Worm (Caenorhabditis elegans) whole organism, young adult: Measurements from ENCODE around the gene F45E6.1.

ENCODE experiments used
- F33H1.4 ChIP-seq: fragments of 200-800 bp; sonication (Bioruptor generic); IDR thresholded peaks from 2 replicates; pipeline ENCODE4 v1.3.6; 2022; ENCODE audit warnings: missing genetic modification reagents, missing genetic modification characterization, missing compliant biosample characterization
- lin-35 ChIP-seq, 3 experiments: fragments of 150-350 bp in 2 of 3; sonication (generic microtip) in 1 of 3; optimal IDR thresholded peaks; 2 replicates each; lab custom pipeline; 2014 to 2018; ENCODE audit warnings: missing biosample characterization in 3 of 3, missing genetic modification characterization in 3 of 3, missing genetic modification reagents in 3 of 3
- madf-3 ChIP-seq: fragments of 200-800 bp; sonication (Bioruptor generic); IDR thresholded peaks from 2 replicates; pipeline ENCODE4 v1.3.6; 2022; ENCODE audit warnings: missing genetic modification reagents, missing genetic modification characterization, missing compliant biosample characterization
- nhr-80 ChIP-seq: sonication (generic microtip); optimal IDR thresholded peaks from 2 replicates; lab custom pipeline; 2016; ENCODE audit warnings: missing genetic modification characterization, missing compliant biosample characterization
- nhr-90 ChIP-seq: sonication (generic microtip); optimal IDR thresholded peaks from 2 replicates; lab custom pipeline; 2016; ENCODE audit warnings: missing genotype, mild to moderate bottlenecking, missing genetic modification characterization, missing compliant biosample characterization
- unc-62 ChIP-seq: fragments of 150-350 bp; optimal IDR thresholded peaks from 2 replicates; lab custom pipeline; 2014; ENCODE audit warnings: missing biosample characterization, missing genetic modification reagents, missing genetic modification characterization

ce11 chrX:12484749-12485148 is 7.5 kb upstream of the F45E6.1 start, which contains the start of gene tbc-13:
- no peak for TF ChIP-seq unc-62
- no peak for TF ChIP-seq nhr-80
- no peak for TF ChIP-seq lin-35 (GFP tag; optimal IDR thresholded peaks at IDR 0.05; lab: Kevin White, UChicago)
- no peak for TF ChIP-seq madf-3 (GFP tag; lab: Robert Waterston, UW)
- TF ChIP-seq nhr-90 (tag; lab: Kevin White, UChicago), result no peak
- TF ChIP-seq F33H1.4 (GFP tag; lab: Robert Waterston, UW), result no peak
